Worm (Caenorhabditis elegans) whole organism, L1 larva: Measurements from ENCODE around the gene acdh-9.

ENCODE experiments used
- C04F5.9 ChIP-seq: sonication (generic microtip); optimal IDR thresholded peaks from 2 replicates; lab custom pipeline; 2016; ENCODE audit warnings: missing genetic modification characterization, missing compliant biosample characterization
- C34B4.2 ChIP-seq: sonication (generic microtip); optimal IDR thresholded peaks from 2 replicates; lab custom pipeline; 2017; ENCODE audit warnings: mild to moderate bottlenecking, missing genetic modification characterization, missing compliant biosample characterization
- aly-2 ChIP-seq: fragments of 150-350 bp; optimal IDR thresholded peaks from 2 replicates; lab custom pipeline; 2014; ENCODE audit warnings: missing biosample characterization, missing genetic modification characterization
- ama-1 ChIP-seq: fragments of 150-350 bp; optimal IDR thresholded peaks from 2 replicates; lab custom pipeline; 2014
- ceh-8 ChIP-seq: fragments of 200-800 bp; sonication (Bioruptor generic); optimal IDR thresholded peaks from 2 replicates; lab custom pipeline; 2018; ENCODE audit warnings: mild to moderate bottlenecking, missing genetic modification characterization, moderate library complexity, missing compliant biosample characterization
- ces-1 ChIP-seq: fragments of 150-350 bp; optimal IDR thresholded peaks from 2 replicates; lab custom pipeline; 2014; ENCODE audit warnings: missing biosample characterization, missing genetic modification reagents, missing genetic modification characterization
- dpl-1 ChIP-seq, 3 experiments: fragments of 150-350 bp in 2 of 3; sonication (generic microtip) in 1 of 3; optimal IDR thresholded peaks; 2 replicates each; lab custom pipeline; 2014 to 2017; ENCODE audit warnings: missing biosample characterization in 3 of 3, missing genetic modification characterization in 3 of 3, missing genetic modification reagents in 3 of 3
- dsc-1 ChIP-seq: sonication (generic microtip); optimal IDR thresholded peaks from 2 replicates; lab custom pipeline; 2016; ENCODE audit warnings: mild to moderate bottlenecking, missing genetic modification characterization, missing compliant biosample characterization
- efl-1 ChIP-seq, 4 experiments: fragments of 150-350 bp; optimal IDR thresholded peaks in 3 of 4; peaks in 1 of 4; 1 replicate in 1 of 4; 2 replicates in 3 of 4; lab custom pipeline; 2014; ENCODE audit warnings: missing biosample characterization in 2 of 4, missing genetic modification characterization in 2 of 4, missing genetic modification reagents in 2 of 4
- egl-13 ChIP-seq: sonication (generic microtip); optimal IDR thresholded peaks from 2 replicates; lab custom pipeline; 2016; ENCODE audit warnings: missing genotype, missing genetic modification reagents, missing genetic modification characterization, missing compliant biosample characterization
- elt-2 ChIP-seq: sonication (generic microtip); optimal IDR thresholded peaks from 2 replicates; lab custom pipeline; 2016; ENCODE audit warnings: missing genetic modification characterization, mild to moderate bottlenecking, inconsistent platforms, missing compliant biosample characterization, missing genetic modification reagents
- elt-3 ChIP-seq, 6 experiments: fragments of 150-350 bp in 1 of 6; sonication (generic microtip); optimal IDR thresholded peaks; 2 replicates each; lab custom pipeline; 2017 to 2018; ENCODE audit warnings: missing biosample characterization in 6 of 6, missing genetic modification characterization in 6 of 6, inconsistent platforms in 1 of 6
- ets-5 ChIP-seq: fragments of 200-800 bp; sonication (Bioruptor generic); IDR thresholded peaks from 2 replicates; pipeline ENCODE4 v1.3.6; 2022; ENCODE audit warnings: missing genetic modification characterization, missing compliant biosample characterization
- fkh-10 ChIP-seq: sonication (generic microtip); optimal IDR thresholded peaks from 2 replicates; lab custom pipeline; 2017; ENCODE audit warnings: missing biosample characterization, missing genetic modification reagents, missing genetic modification characterization
- fos-1 ChIP-seq: fragments of 150-350 bp; optimal IDR thresholded peaks from 2 replicates; lab custom pipeline; 2014; ENCODE audit warnings: missing biosample characterization, missing genetic modification characterization
- hlh-17 ChIP-seq: fragments of 200-800 bp; sonication (Bioruptor generic); optimal IDR thresholded peaks from 2 replicates; lab custom pipeline; 2018; ENCODE audit warnings: missing genetic modification characterization, mild to moderate bottlenecking, missing compliant biosample characterization, moderate library complexity, borderline replicate concordance
- hlh-4 ChIP-seq: sonication (generic microtip); optimal IDR thresholded peaks from 2 replicates; lab custom pipeline; 2016; ENCODE audit warnings: mild to moderate bottlenecking, missing genetic modification characterization, missing compliant biosample characterization
- isw-1 ChIP-seq: fragments of 200-800 bp; sonication (Bioruptor generic); IDR thresholded peaks from 2 replicates; pipeline ENCODE4 v1.3.6; 2022; ENCODE audit warnings: missing genetic modification characterization, missing compliant biosample characterization
- lin-15B ChIP-seq: fragments of 150-350 bp; sonication (generic microtip); optimal IDR thresholded peaks from 3 replicates; lab custom pipeline; 2014; ENCODE audit warnings: missing biosample characterization, missing genetic modification characterization
- lin-39 ChIP-seq: fragments of 150-350 bp; optimal IDR thresholded peaks from 2 replicates; lab custom pipeline; 2014; ENCODE audit warnings: missing biosample characterization, missing genetic modification reagents, missing genetic modification characterization
- lsy-2 ChIP-seq, 2 experiments: fragments of 150-350 bp; optimal IDR thresholded peaks; 2 replicates each; lab custom pipeline; 2014; ENCODE audit warnings: missing biosample characterization in 2 of 2, missing genetic modification characterization in 2 of 2
- mef-2 ChIP-seq: fragments of 150-350 bp; optimal IDR thresholded peaks from 2 replicates; lab custom pipeline; 2014; ENCODE audit warnings: missing biosample characterization, missing genetic modification characterization
- nhr-237 ChIP-seq: fragments of 150-350 bp; optimal IDR thresholded peaks from 2 replicates; lab custom pipeline; 2014; ENCODE audit warnings: missing biosample characterization, missing genetic modification characterization
- nhr-47 ChIP-seq: sonication (generic microtip); optimal IDR thresholded peaks from 2 replicates; lab custom pipeline; 2016; ENCODE audit warnings: mild to moderate bottlenecking, missing genetic modification characterization, moderate library complexity, missing compliant biosample characterization
- nhr-71 ChIP-seq: sonication (generic microtip); optimal IDR thresholded peaks from 2 replicates; lab custom pipeline; 2016; ENCODE audit warnings: mild to moderate bottlenecking, missing genetic modification characterization, moderate library complexity, missing compliant biosample characterization
- nhr-85 ChIP-seq: sonication (generic microtip); peaks from one replicate; lab custom pipeline; 2016; ENCODE audit warnings: missing genetic modification characterization, inconsistent platforms, missing compliant biosample characterization
- nhr-90 ChIP-seq: sonication (generic microtip); optimal IDR thresholded peaks from 2 replicates; lab custom pipeline; 2016; ENCODE audit warnings: mild to moderate bottlenecking, missing genetic modification characterization, missing compliant biosample characterization; ENCODE audit not compliant: poor library complexity
- pax-3 ChIP-seq: fragments of 200-800 bp; sonication (Bioruptor generic); optimal IDR thresholded peaks from 2 replicates; lab custom pipeline; 2018; ENCODE audit warnings: mild to moderate bottlenecking, missing genetic modification characterization, moderate library complexity, missing compliant biosample characterization
- pqm-1 ChIP-seq: sonication (generic microtip); optimal IDR thresholded peaks from 3 replicates; lab custom pipeline; 2017; ENCODE audit warnings: missing biosample characterization, missing genetic modification characterization
- skn-1 ChIP-seq: fragments of 150-350 bp; optimal IDR thresholded peaks from 2 replicates; lab custom pipeline; 2014; ENCODE audit warnings: missing biosample characterization, missing genetic modification characterization
- snpc-4 ChIP-seq: fragments of 150-350 bp; optimal IDR thresholded peaks from 2 replicates; lab custom pipeline; 2014; ENCODE audit warnings: missing biosample characterization, missing genetic modification characterization
- snu-23 ChIP-seq: sonication (generic microtip); optimal IDR thresholded peaks from 2 replicates; lab custom pipeline; 2016; ENCODE audit warnings: missing genetic modification characterization, missing compliant biosample characterization
- swsn-7 ChIP-seq: sonication (generic microtip); optimal IDR thresholded peaks from 2 replicates; lab custom pipeline; 2016; ENCODE audit warnings: missing genetic modification characterization, missing compliant biosample characterization
- tlp-1 ChIP-seq: fragments of 150-350 bp; optimal IDR thresholded peaks from 2 replicates; lab custom pipeline; 2014; ENCODE audit warnings: missing biosample characterization, missing genetic modification characterization
- vab-15 ChIP-seq: sonication (generic microtip); optimal IDR thresholded peaks from 2 replicates; lab custom pipeline; 2017; ENCODE audit warnings: missing genotype, mild to moderate bottlenecking, missing genetic modification characterization, missing compliant biosample characterization
- zip-4 ChIP-seq: fragments of 200-800 bp; sonication (Bioruptor generic); optimal IDR thresholded peaks from 2 replicates; lab custom pipeline; 2018; ENCODE audit warnings: mild to moderate bottlenecking, missing genetic modification characterization, moderate library complexity, missing compliant biosample characterization
- ztf-11 ChIP-seq, 2 experiments: sonication (generic microtip); optimal IDR thresholded peaks; 2 replicates each; lab custom pipeline; 2016 to 2017; ENCODE audit warnings: missing genetic modification characterization in 2 of 2, missing biosample characterization in 1 of 2, missing compliant biosample characterization in 1 of 2

acdh-9 gene

DNA sequence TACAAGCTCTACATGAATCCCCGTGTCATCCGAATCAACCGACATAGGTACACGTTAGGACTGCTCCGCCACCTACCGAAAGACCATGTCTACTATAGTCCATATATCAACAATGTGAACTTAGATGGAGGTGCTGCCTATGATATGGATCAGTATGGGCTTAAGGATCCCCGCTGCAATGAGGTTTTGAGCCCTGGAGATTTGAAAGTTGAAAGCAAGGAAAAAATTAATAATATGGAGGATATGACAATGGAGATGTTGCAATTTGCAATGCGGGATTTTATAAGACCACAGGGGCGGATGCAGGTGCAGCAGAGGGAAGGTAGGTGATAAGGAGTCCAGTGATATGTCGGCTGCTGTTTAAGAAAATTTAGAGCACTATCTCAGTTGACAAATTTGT, 20.9 kb upstream of the acdh-9 start:
- TF ChIP-seq tlp-1 (tag; lab: Kevin White, UChicago) (no peak), ztf-11 (tag; optimal IDR thresholded peaks at IDR 0.05; lab: Kevin White, UChicago) (no peak), zip-4 (no peak), C04F5.9 (tag; lab: Kevin White, UChicago) (no peak), dpl-1 (GFP tag; optimal IDR thresholded peaks at IDR 0.05; lab: Kevin White, UChicago) (no peak), ces-1 (GFP tag; lab: Kevin White, UChicago) (no peak), egl-13 (tag; lab: Kevin White, UChicago) (no peak), efl-1 (optimal IDR thresholded peaks at IDR 0.05; lab: Kevin White, UChicago) (no peak), efl-1 (GFP tag; optimal IDR thresholded peaks at IDR 0.05 in 1 of 2; lab: Kevin White, UChicago) (peak in 1 of 2 experiments; percentile 3), snu-23 (GFP tag; lab: Kevin White, UChicago) (no peak)
- TF ChIP-seq, all 84 proteins: peak for 1

DNA sequence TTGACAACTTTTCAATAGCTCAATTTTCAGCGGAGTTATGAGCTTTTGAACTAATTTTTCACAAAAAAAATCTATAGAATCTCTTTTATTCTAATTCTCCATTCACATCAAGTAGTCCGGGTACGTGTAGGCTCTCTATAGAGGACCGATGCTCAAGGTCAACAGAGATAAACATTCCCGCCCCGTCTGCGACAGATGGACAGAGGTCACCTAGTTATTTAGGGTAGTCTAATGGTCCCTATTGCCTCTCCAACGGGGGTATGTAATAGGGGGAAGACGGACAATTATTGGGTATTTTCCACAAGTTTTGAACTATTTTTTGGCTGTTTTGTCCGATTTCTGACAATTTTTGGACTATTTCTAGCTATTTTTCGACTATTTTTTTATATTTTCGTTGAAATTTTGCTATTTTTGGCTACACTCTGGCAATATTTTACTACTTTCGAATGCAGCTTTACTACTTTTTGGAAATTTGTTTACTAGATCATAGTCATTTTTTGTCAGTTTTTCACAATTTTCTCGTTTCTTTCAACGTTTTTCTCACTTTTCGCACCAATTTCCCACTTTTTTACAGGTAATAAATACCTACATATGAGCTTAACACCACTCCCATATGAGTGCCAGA, 19.9 kb upstream of the acdh-9 start, which contains the start of gene fbxc-51:
TSS of gene fbxc-51 (plus strand) at position 575 of the 625 bp plus-strand sequence.
- TF ChIP-seq hlh-17, result no peak
- no peak for TF ChIP-seq lin-39
- no peak for TF ChIP-seq nhr-71
- TF ChIP-seq vab-15 (tag; lab: Kevin White, UChicago), result no peak
- TF ChIP-seq snpc-4 (tag; lab: Kevin White, UChicago), result no peak
- no peak for TF ChIP-seq nhr-85 (tag; lab: Kevin White, UChicago)
- TF ChIP-seq skn-1 (tag; lab: Kevin White, UChicago), result no peak
- no peak for TF ChIP-seq ama-1 (lab: Kevin White, UChicago)
- TF ChIP-seq hlh-4 (tag; lab: Kevin White, UChicago), result no peak
- no peak for TF ChIP-seq tlp-1 (tag; lab: Kevin White, UChicago)
- TF ChIP-seq ceh-8 (GFP tag; lab: Kevin White, UChicago), result no peak
- no peak for TF ChIP-seq lsy-2 (tag; optimal IDR thresholded peaks at IDR 0.05; lab: Kevin White, UChicago)
- TF ChIP-seq ets-5 (GFP tag; lab: Robert Waterston, UW), result no peak
- TF ChIP-seq lin-15B (tag; lab: Kevin White, UChicago), result no peak
- no peak for TF ChIP-seq ces-1 (GFP tag; lab: Kevin White, UChicago)
- no peak for TF ChIP-seq dsc-1 (tag; lab: Kevin White, UChicago)
- TF ChIP-seq nhr-90 (tag; lab: Kevin White, UChicago), result no peak

DNA sequence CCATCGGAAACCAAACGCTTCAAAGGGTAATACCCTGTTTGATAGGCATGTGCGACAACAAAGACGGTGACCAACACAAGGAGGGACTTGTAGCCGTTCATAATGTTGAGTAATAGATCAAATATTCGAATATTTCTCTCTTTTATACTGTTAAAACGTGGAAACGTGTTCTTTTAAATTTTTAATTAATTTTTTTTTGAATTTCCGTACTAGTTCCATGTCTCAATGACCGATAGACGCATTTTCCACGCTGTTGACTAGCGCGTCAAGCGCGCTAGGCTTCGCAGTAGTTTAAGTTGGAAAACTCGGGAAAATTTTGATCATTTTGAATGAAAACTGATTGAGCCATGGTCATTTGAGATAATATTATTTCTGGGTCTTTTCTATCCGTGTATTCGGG, 18.4 kb upstream of the acdh-9 start, which contains the start of gene Y46B2A.3:
TSS of gene Y46B2A.3 (minus strand) at position 101 of the 400 bp plus-strand sequence.
- TF ChIP-seq isw-1 (GFP tag; lab: Robert Waterston, UW) (no peak), elt-3 (tag; optimal IDR thresholded peaks at IDR 0.05; lab: Kevin White, UChicago) (no peak), nhr-71 (no peak), hlh-4 (tag; lab: Kevin White, UChicago) (no peak), aly-2 (tag; lab: Kevin White, UChicago) (no peak), elt-2 (tag; lab: Kevin White, UChicago) (no peak), snu-23 (GFP tag; lab: Kevin White, UChicago) (no peak), swsn-7 (no peak)

DNA sequence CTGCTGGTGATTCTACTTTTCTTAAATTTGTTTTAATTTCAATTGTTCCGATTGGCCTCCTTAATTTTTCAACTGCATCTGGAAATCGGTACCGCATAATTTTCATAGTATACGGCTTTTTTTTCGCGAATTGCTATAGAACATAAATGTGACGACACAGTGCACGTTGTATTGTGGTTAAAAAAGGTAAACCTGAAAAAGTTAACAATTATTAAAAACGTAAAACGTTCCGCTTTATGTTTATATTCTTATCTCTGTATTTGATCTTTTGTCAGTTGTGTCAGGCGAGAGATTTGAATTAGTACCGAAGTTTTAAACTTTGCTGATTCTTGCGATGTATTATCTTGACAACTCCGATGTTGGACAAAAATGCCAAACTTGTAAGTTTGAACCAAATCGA, 13.2 kb upstream of the acdh-9 start, which contains the start of gene Y46B2A.4:
TSS of gene Y46B2A.4 (plus strand) at position 301 of the 400 bp plus-strand sequence.
- no peak for TF ChIP-seq fkh-10 (GFP tag; lab: Kevin White, UChicago)
- no peak for TF ChIP-seq nhr-47
- no peak for TF ChIP-seq fos-1 (tag; lab: Kevin White, UChicago)
- no peak for TF ChIP-seq pqm-1 (tag; lab: Kevin White, UChicago)
- no peak for TF ChIP-seq swsn-7
- TF ChIP-seq C34B4.2 (tag; lab: Kevin White, UChicago), result no peak
- TF ChIP-seq nhr-237 (tag; lab: Kevin White, UChicago), result no peak
- TF ChIP-seq pax-3 (tag; lab: Kevin White, UChicago), result no peak
- no peak for TF ChIP-seq mef-2 (tag; lab: Kevin White, UChicago)
- TF ChIP-seq ceh-8 (GFP tag; lab: Kevin White, UChicago), result no peak
